Fruit fly (Drosophila melanogaster) whole organism, prepupa: ENCODE data around the gene Amnionless.
A peak's percentile ranks its signal among the peaks of the same experiment; 100 is the strongest.

Source experiments
- Blimp-1 ChIP-seq: fragments of 200-800 bp; sonication (Bioruptor generic); optimal IDR thresholded peaks from 3 replicates; lab custom pipeline; 2017; ENCODE audit warnings: missing biosample characterization, missing genetic modification characterization, mild to moderate bottlenecking, moderate library complexity, missing genetic modification reagents
- CG10669 ChIP-seq: fragments of 200-800 bp; sonication (Bioruptor generic); optimal IDR thresholded peaks from 3 replicates; lab custom pipeline; 2018; ENCODE audit warnings: missing biosample characterization, mild to moderate bottlenecking, missing genetic modification characterization, moderate library complexity
- CG16779 ChIP-seq: fragments of 200-800 bp; sonication (Bioruptor generic); optimal IDR thresholded peaks from 3 replicates; lab custom pipeline; 2017; ENCODE audit warnings: missing biosample characterization, mild to moderate bottlenecking, missing genetic modification characterization
- CG6276 ChIP-seq: fragments of 200-800 bp; sonication (Bioruptor generic); optimal IDR thresholded peaks from 2 replicates; lab custom pipeline; 2017; ENCODE audit warnings: missing biosample characterization, mild to moderate bottlenecking, missing genetic modification characterization
- CG8632 ChIP-seq: fragments of 200-800 bp; sonication (Bioruptor generic); optimal IDR thresholded peaks from 3 replicates; lab custom pipeline; 2016; ENCODE audit warnings: missing biosample characterization, missing genetic modification characterization
- Sox102F ChIP-seq: fragments of 200-800 bp; sonication (Bioruptor generic); optimal IDR thresholded peaks from 2 replicates; lab custom pipeline; 2016; ENCODE audit warnings: missing biosample characterization, mild to moderate bottlenecking, missing genetic modification characterization
- Sox15 ChIP-seq: fragments of 200-800 bp; sonication (Bioruptor generic); optimal IDR thresholded peaks from 3 replicates; lab custom pipeline; 2016; ENCODE audit warnings: missing biosample characterization, missing genetic modification characterization
- cyc ChIP-seq: fragments of 200-800 bp; sonication (Bioruptor generic); optimal IDR thresholded peaks from 3 replicates; lab custom pipeline; 2016; ENCODE audit warnings: missing biosample characterization, missing genetic modification characterization
- pdm3 ChIP-seq: fragments of 200-800 bp; sonication (Bioruptor generic); optimal IDR thresholded peaks from 3 replicates; lab custom pipeline; 2016; ENCODE audit warnings: missing biosample characterization, missing genetic modification characterization
- svp ChIP-seq: fragments of 200-800 bp; sonication (Bioruptor generic); peaks from one replicate; lab custom pipeline; 2016; ENCODE audit warnings: missing biosample characterization, missing genetic modification characterization

DNA sequence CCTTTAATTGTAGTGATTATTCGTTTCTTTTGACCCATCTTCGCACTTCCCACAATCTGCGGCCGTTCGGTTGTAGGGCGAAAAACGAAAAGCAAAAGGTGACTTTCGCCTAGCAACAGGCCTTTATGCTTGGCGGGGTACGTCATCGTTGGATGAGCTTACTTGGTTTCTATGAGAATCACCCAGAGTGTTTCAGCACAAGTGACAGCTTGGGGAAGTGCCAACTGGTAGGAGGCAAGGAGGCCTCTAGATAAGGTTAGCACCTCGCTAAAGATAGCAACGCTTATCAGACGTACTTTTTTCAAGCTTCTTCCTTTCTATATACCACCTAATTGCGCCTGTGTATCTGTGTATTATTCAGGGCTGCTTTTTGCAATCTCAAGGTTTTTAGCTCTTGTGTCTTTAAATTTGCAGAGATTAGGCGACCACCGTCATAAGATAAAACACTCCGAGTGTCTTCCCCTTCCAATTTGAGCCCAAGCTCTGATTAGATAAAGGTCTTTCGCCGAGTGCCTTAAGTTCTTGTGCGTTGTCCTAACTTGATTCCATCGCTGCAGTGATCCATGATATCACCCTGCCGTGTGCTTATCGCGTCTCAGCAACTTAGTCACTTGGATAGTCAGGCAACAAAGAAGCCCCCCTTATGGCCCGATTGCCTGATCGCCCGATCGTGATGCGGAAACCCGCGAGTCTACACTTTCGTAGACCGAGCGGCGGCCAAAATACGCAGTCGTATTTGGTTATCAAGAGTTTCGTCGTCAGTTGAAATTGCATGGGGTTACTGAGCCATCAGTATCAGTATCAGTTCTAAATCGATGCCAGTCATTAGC, 12.1 kb upstream of the Amnionless start:
- no peak for TF ChIP-seq Sox102F (GFP tag; lab: Kevin White, UChicago)
- no peak for TF ChIP-seq CG16779 (tag; lab: Kevin White, UChicago)
- no peak for TF ChIP-seq CG8632 (GFP tag; lab: Kevin White, UChicago)
- peak; percentile 92 for TF ChIP-seq svp (GFP tag; lab: Kevin White, UChicago)
- no peak for TF ChIP-seq Sox15 (GFP tag; lab: Kevin White, UChicago)
- no peak for TF ChIP-seq cyc
- TF ChIP-seq Blimp-1 (GFP tag; lab: Kevin White, UChicago) = no peak
- TF ChIP-seq pdm3 (GFP tag; lab: Kevin White, UChicago) = no peak
- no peak for TF ChIP-seq CG10669 (GFP tag; lab: Kevin White, UChicago)
- no peak for TF ChIP-seq CG6276
